Worm (Caenorhabditis elegans): ENCODE measurements around the gene bcc-1.

bcc-1 gene

DNA sequence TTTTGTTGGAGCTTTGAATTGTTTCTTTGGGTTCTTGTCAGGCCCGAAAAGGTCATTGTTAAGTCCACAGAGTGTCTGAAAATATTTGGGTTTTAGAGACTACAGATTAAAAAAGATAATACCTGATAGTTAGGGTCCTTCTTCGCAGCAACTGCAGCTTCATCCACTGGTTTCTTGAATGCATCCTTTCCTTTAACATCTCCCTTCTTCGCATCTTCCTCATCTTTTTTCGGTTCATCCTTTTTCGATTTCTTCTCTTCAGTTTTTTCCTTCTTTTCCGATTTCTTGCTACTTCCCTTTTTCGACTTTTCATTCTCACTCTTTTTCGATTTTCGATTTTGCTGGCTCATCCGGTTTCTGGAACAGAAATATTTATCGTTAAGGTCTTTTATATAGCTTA lies 11.1 kb upstream of the bcc-1 start:
- TF ChIP-seq ceh-18 (tag; optimal IDR thresholded peaks at IDR 0.05) (no peak), ceh-24 (tag; optimal IDR thresholded peaks at IDR 0.05) (no peak), nhr-11 (tag; optimal IDR thresholded peaks at IDR 0.05) (peak; percentile 79), ceh-48 (tag; optimal IDR thresholded peaks at IDR 0.05) (no peak), sdc-2 (tag; optimal IDR thresholded peaks at IDR 0.05) (no peak)

- TF ChIP-seq C38D4.7 (GFP tag; optimal IDR thresholded peaks at IDR 0.05) (no peak), unc-42 (tag; optimal IDR thresholded peaks at IDR 0.05) (no peak), ztf-16 (tag; optimal IDR thresholded peaks at IDR 0.05) (no peak), rnt-1 (tag; optimal IDR thresholded peaks at IDR 0.05) (no peak), elt-4 (tag; optimal IDR thresholded peaks at IDR 0.05) (no peak), tbx-2 (tag; optimal IDR thresholded peaks at IDR 0.05) (no peak), tbx-7 (tag; optimal IDR thresholded peaks at IDR 0.05) (no peak), ceh-30 (tag; optimal IDR thresholded peaks at IDR 0.05) (no peak), nhr-11 (tag; optimal IDR thresholded peaks at IDR 0.05) (no peak), ceh-9 (tag; optimal IDR thresholded peaks at IDR 0.05) (no peak), fax-1 (tag; optimal IDR thresholded peaks at IDR 0.05) (no peak), ref-2 (tag; optimal IDR thresholded peaks at IDR 0.05) (no peak), ama-1 (optimal IDR thresholded peaks at IDR 0.05) (no peak), che-1 (tag; optimal IDR thresholded peaks at IDR 0.05) (no peak), pqm-1 (tag; optimal IDR thresholded peaks at IDR 0.05) (no peak), hlh-6 (tag; optimal IDR thresholded peaks at IDR 0.05) (no peak), elt-2 (tag; optimal IDR thresholded peaks at IDR 0.05) (no peak), ceh-6 (GFP tag; optimal IDR thresholded peaks at IDR 0.05) (no peak), ceh-48 (tag; optimal IDR thresholded peaks at IDR 0.05) (no peak)
These were observed 10.3 kb upstream of the bcc-1 start, which contains the start of gene srlf-17 for ce11 chrIV:11102608-11103007. Gene srlf-17 (minus strand): TSS chrIV:11102708.

ce11 chrIV:11101383-11101782 lies 9.0 kb upstream of the bcc-1 start, which contains the start of gene srlf-18:
Gene srlf-18 (minus strand): TSS chrIV:11101483.
- TF ChIP-seq ceh-24 (tag; optimal IDR thresholded peaks at IDR 0.05) (no peak), ceh-2 (tag; optimal IDR thresholded peaks at IDR 0.05) (no peak), ceh-18 (tag; optimal IDR thresholded peaks at IDR 0.05) (no peak), nhr-11 (tag; optimal IDR thresholded peaks at IDR 0.05) (no peak), mec-3 (tag; optimal IDR thresholded peaks at IDR 0.05; ENCODE audit: borderline replicate concordance) (no peak), ceh-45 (GFP tag; IDR thresholded peaks at IDR 0.05) (no peak), elt-2 (tag; optimal IDR thresholded peaks at IDR 0.05) (no peak), pax-1 (tag; optimal IDR thresholded peaks at IDR 0.05) (no peak), unc-42 (tag; optimal IDR thresholded peaks at IDR 0.05) (no peak), ahr-1 (tag; optimal IDR thresholded peaks at IDR 0.05) (no peak), tbx-2 (tag; optimal IDR thresholded peaks at IDR 0.05) (no peak), pros-1 (tag; optimal IDR thresholded peaks at IDR 0.05) (no peak), fkh-10 (GFP tag; optimal IDR thresholded peaks at IDR 0.05) (no peak)

- no peak for TF ChIP-seq dve-1 (tag; optimal IDR thresholded peaks at IDR 0.05)
- no peak for TF ChIP-seq rnt-1 (tag; optimal IDR thresholded peaks at IDR 0.05)
- no peak for TF ChIP-seq pax-1 (tag; optimal IDR thresholded peaks at IDR 0.05)
- no peak for TF ChIP-seq ceh-9 (tag; optimal IDR thresholded peaks at IDR 0.05)
- no peak for TF ChIP-seq pros-1 (tag; optimal IDR thresholded peaks at IDR 0.05)
- no peak for TF ChIP-seq ama-1 (optimal IDR thresholded peaks at IDR 0.05)
- no peak for TF ChIP-seq nfya-1 (tag; optimal IDR thresholded peaks at IDR 0.05)
- TF ChIP-seq fkh-6 (tag; optimal IDR thresholded peaks at IDR 0.05), result no peak
- TF ChIP-seq ceh-14 (tag; optimal IDR thresholded peaks at IDR 0.05), result no peak
- no peak for TF ChIP-seq dmd-4 (tag; optimal IDR thresholded peaks at IDR 0.05; ENCODE audit: borderline replicate concordance)
- TF ChIP-seq fax-1 (tag; optimal IDR thresholded peaks at IDR 0.05), result no peak
- no peak for TF ChIP-seq sdc-2 (tag; optimal IDR thresholded peaks at IDR 0.05)
- no peak for TF ChIP-seq ceh-2 (tag; optimal IDR thresholded peaks at IDR 0.05)
- TF ChIP-seq hlh-13 (GFP tag; optimal IDR thresholded peaks at IDR 0.05), result no peak
- TF ChIP-seq ceh-6 (GFP tag; optimal IDR thresholded peaks at IDR 0.05), result no peak
These were observed 7.9 kb upstream of the bcc-1 start, which contains the start of gene str-3 for ce11 chrIV:11100271-11100670. Gene str-3 (minus strand): TSS chrIV:11100371.

DNA sequence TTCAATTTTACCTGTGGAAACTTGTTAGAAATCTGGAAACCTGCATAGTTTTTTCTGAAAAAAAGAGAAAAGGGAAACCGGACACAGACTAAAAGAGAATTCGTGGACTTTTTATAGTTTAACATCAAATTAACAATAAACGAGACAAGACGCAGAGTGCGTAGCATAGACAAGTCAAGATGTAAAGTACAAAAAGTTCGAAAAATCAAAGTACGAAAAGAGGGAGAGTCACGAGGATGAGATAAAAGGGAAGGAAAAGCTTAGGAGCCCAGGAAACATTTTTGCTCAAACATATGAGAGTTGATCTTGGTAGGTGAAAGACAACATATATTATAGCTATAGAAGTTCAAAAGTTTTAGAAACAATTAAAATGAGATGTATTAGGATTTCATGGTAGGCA lies 5.4 kb upstream of the bcc-1 start, which contains the start of gene M7.12:
Gene M7.12, minus strand, starts transcription at position 188 of the 400 bp plus-strand sequence.
- TF ChIP-seq Y22D7AL.16 (tag; optimal IDR thresholded peaks at IDR 0.05) (no peak), madf-2 (tag; optimal IDR thresholded peaks at IDR 0.05) (no peak), pros-1 (tag; optimal IDR thresholded peaks at IDR 0.05) (no peak)

Data from whole organism, late embryonic.